3 worm cellular contexts compared by ENCODE assay signal in genomic region chrV:11051921-11052320, ce11.
TF ChIP-seq lines count a peak whose summit lies in the region.

T04C12.33 (plus strand) TSS chrV:11052221.

TF ChIP-seq in whole organism, L1 larva, 84 proteins besides CTCF, POLR2A, EP300 and RAD21:
- TF ChIP-seq nhr-71 (tag; optimal IDR thresholded peaks at IDR 0.05; lab: Kevin White, UChicago) (peak; percentile 13), Y116A8C.19 (tag; optimal IDR thresholded peaks at IDR 0.05; lab: Kevin White, UChicago; ENCODE audit: borderline replicate concordance) (no peak)

TF ChIP-seq in whole organism, L3 larva, 47 proteins besides CTCF, POLR2A, EP300 and RAD21:
- TF ChIP-seq nhr-23 (tag; optimal IDR thresholded peaks at IDR 0.05; lab: Kevin White, UChicago), result peak; percentile 16
- TF ChIP-seq lin-15B (tag; optimal IDR thresholded peaks at IDR 0.05; lab: Kevin White, UChicago), result no peak
TF ChIP-seq in whole organism, L3 larva: peak in this region for 1.

TF ChIP-seq in whole organism, L4 larva, 104 proteins besides CTCF, POLR2A, EP300 and RAD21:
- TF ChIP-seq dpl-1 (GFP tag; optimal IDR thresholded peaks at IDR 0.05; lab: Kevin White, UChicago) (no peak), aha-1 (tag; lab: Kevin White, UChicago) (peak; percentile 88)
TF ChIP-seq in whole organism, L4 larva: peak in this region for 1.

Comparison
In these comparisons a context has a peak if more than half of its experiments do, and no peak if none do; other contexts are left out.
1. Of the 29 proteins assayed by ChIP-seq in both whole organism, L4 larva and whole organism, L1 larva: peak only in whole organism, L4 larva: aha-1; only in whole organism, L1 larva: none; in both: none; in neither: 28.